Fruit fly (Drosophila melanogaster) whole organism: ENCODE data around the gene CG5937.

ENCODE experiments used
- Dll ChIP-seq: fragments of >200 bp; optimal IDR thresholded peaks from 2 replicates; lab custom pipeline; 2017
- pan ChIP-seq: fragments of >200 bp; optimal IDR thresholded peaks from 2 replicates; lab custom pipeline; 2017

dm6 chrX:5995951-5996350 is 43.9 kb upstream of the CG5937 start:
- no peak for TF ChIP-seq pan (lab: Kevin White, UChicago)
- TF ChIP-seq Dll (lab: Kevin White, UChicago) = no peak
